Worm (Caenorhabditis elegans) whole organism, midembryonic: ENCODE results near the gene Y32B12B.2.

Experiments
- T22C8.4 ChIP-seq: fragments of 200-800 bp; sonication (Bioruptor generic); IDR thresholded peaks from 2 replicates; pipeline ENCODE4 v1.3.6; 2022; ENCODE audit warnings: missing genetic modification characterization, missing compliant biosample characterization
- cog-1 ChIP-seq: sonication (generic microtip); optimal IDR thresholded peaks from 2 replicates; lab custom pipeline; 2016; ENCODE audit warnings: missing genetic modification characterization, missing compliant biosample characterization
- flt-1 ChIP-seq: fragments of 200-800 bp; sonication (Bioruptor generic); IDR thresholded peaks from 2 replicates; pipeline ENCODE4 v1.3.6; 2022; ENCODE audit warnings: missing genetic modification characterization, missing compliant biosample characterization
- klf-2 ChIP-seq: fragments of 200-800 bp; sonication (Bioruptor generic); conservative IDR thresholded peaks from 2 replicates; pipeline ENCODE4 v1.3.6; 2022; ENCODE audit warnings: missing genetic modification reagents, missing genetic modification characterization, missing compliant biosample characterization
- med-1 ChIP-seq: sonication (generic microtip); optimal IDR thresholded peaks from 2 replicates; lab custom pipeline; 2017; ENCODE audit warnings: missing genetic modification characterization, mild to moderate bottlenecking, missing compliant biosample characterization, antibody characterized with exemption, missing genetic modification reagents; ENCODE audit not compliant: insufficient read depth
- ref-1 ChIP-seq: fragments of 200-800 bp; sonication (Bioruptor generic); conservative IDR thresholded peaks from 2 replicates; pipeline ENCODE4 v1.3.6; 2022; ENCODE audit warnings: missing genetic modification reagents, missing genetic modification characterization, missing compliant biosample characterization
- tab-1 ChIP-seq: fragments of 200-800 bp; sonication (Bioruptor generic); IDR thresholded peaks from 2 replicates; pipeline ENCODE4 v1.3.6; 2022; ENCODE audit warnings: missing genetic modification characterization, missing compliant biosample characterization
- ztf-23 ChIP-seq: fragments of 200-800 bp; sonication (Bioruptor generic); IDR thresholded peaks from 2 replicates; pipeline ENCODE4 v1.3.6; 2022; ENCODE audit warnings: missing genetic modification reagents, missing genetic modification characterization, missing compliant biosample characterization
- ztf-29 ChIP-seq: fragments of 200-800 bp; sonication (Bioruptor generic); IDR thresholded peaks from 2 replicates; pipeline ENCODE4 v1.3.6; 2022; ENCODE audit warnings: missing genetic modification reagents, missing genetic modification characterization, missing compliant biosample characterization

Gene Y32B12B.2

ce11 chrV:16517619-16518018 lies 20.6 kb upstream of the Y32B12B.2 start, which contains the start of gene F36D3.4:
Gene F36D3.4 (minus strand): TSS chrV:16517719.
- TF ChIP-seq ztf-23 (GFP tag; lab: Robert Waterston, UW) (no peak), cog-1 (tag; lab: Kevin White, UChicago) (no peak), T22C8.4 (GFP tag; lab: Robert Waterston, UW) (no peak), tab-1 (no peak), ref-1 (no peak), flt-1 (GFP tag; lab: Robert Waterston, UW) (no peak), klf-2 (GFP tag; lab: Robert Waterston, UW) (no peak), med-1 (no peak), ztf-29 (GFP tag; lab: Robert Waterston, UW) (no peak)

DNA sequence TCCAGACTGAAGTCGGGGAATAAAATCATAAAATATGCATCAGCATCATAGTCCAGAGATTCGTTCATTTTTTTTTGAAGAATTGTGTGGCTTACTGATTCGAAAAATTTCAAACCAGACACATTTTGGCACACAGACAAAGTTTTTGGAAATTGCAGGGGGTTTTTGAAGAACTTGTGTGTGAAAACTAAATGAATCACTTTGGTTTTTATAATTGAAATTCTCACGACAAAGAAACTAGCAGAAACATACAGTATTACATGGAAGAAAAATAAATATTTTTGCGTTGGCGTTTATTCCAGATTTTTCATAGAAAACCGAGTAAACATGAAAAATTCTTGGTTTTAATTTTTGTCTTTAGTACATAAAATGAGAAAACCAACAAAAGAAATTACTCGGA lies 16.0 kb upstream of the Y32B12B.2 start, which contains the start of gene srw-34:
TSS of gene srw-34 (minus strand) at position 101 of the 400 bp plus-strand sequence.
- TF ChIP-seq ztf-29 (GFP tag; lab: Robert Waterston, UW): no peak
- TF ChIP-seq cog-1 (tag; lab: Kevin White, UChicago): no peak
- TF ChIP-seq klf-2 (GFP tag; lab: Robert Waterston, UW): no peak
- TF ChIP-seq flt-1 (GFP tag; lab: Robert Waterston, UW): no peak
- no peak for TF ChIP-seq tab-1
- no peak for TF ChIP-seq ztf-23 (GFP tag; lab: Robert Waterston, UW)
- TF ChIP-seq ref-1: no peak
- no peak for TF ChIP-seq T22C8.4 (GFP tag; lab: Robert Waterston, UW)
- TF ChIP-seq med-1: no peak

DNA sequence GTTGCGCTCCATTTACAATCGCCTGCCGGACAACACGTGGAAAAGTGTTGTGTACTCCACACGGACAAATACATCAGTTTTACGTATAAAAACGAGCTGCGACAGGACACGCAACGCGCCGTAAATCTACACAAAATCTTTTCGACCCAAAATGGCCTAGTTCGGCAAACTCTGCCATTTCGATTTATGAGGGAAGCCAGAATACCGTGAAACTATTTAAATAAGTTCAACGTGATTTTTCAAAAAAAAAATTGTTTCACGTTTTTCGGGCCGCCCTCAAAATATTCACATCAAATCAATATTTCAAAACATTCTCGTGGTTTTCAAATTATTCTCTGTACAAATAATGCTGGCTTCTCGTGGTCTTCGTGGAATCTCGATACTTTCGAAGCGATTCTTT lies 11.3 kb upstream of the Y32B12B.2 start, which contains the start of gene F36D3.8:
TSS of gene F36D3.8 (plus strand) at position 301 of the 400 bp plus-strand sequence.
- TF ChIP-seq med-1 (no peak), ref-1 (no peak), klf-2 (GFP tag; lab: Robert Waterston, UW) (no peak), tab-1 (no peak), ztf-29 (GFP tag; lab: Robert Waterston, UW) (no peak), ztf-23 (GFP tag; lab: Robert Waterston, UW) (no peak), T22C8.4 (GFP tag; lab: Robert Waterston, UW) (no peak), flt-1 (GFP tag; lab: Robert Waterston, UW) (no peak), cog-1 (tag; lab: Kevin White, UChicago) (no peak)

DNA sequence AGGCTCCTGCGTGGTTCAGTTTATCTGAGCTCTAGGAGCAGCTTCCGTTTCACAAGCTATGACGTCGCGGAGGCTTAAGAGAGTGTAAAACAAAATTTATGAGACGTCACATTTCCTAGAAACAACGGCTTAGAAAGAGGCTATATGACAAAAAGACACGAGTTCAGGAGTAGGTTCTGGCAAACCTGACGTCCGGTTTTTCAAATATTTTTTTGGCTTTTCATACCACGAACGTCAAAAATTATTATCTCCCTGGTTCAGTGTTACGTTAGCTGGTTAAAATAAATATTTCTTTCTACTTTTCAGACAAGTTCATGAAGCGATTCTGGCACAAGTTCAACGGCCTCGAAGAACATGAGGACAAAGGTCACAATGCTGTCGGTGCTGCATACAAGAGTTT lies 10.4 kb upstream of the Y32B12B.2 start, which contains the start of gene F36D3.16:
TSS of gene F36D3.16 (plus strand) at position 301 of the 400 bp plus-strand sequence.
- TF ChIP-seq flt-1 (GFP tag; lab: Robert Waterston, UW) (no peak), med-1 (no peak), ztf-29 (GFP tag; lab: Robert Waterston, UW) (no peak), tab-1 (no peak)

DNA sequence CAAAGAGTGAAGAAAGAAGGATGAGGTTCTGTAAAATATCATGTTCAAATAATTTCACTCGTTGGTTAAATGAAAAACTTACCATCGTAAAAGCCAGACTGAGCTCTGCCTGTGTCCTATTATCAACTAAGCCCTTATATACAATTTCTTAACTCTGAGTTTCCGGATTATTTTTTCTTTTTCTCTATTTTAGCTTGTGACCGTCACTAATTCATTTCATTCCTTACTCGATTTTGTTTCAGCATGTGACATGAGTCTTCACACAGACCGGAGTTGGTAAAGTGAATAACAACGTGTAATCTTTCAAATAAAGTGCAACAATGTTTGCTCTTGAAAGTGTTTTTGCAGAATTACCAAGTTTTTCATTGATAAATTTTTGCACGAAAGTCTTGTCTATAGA lies 4.2 kb upstream of the Y32B12B.2 start, which contains the start of gene cpr-2:
TSS of gene cpr-2 (minus strand) at position 101 of the 400 bp plus-strand sequence.
- TF ChIP-seq ztf-29 (GFP tag; lab: Robert Waterston, UW) (no peak), cog-1 (tag; lab: Kevin White, UChicago) (no peak), klf-2 (GFP tag; lab: Robert Waterston, UW) (no peak), med-1 (no peak), T22C8.4 (GFP tag; lab: Robert Waterston, UW) (no peak), ref-1 (no peak), ztf-23 (GFP tag; lab: Robert Waterston, UW) (no peak), tab-1 (no peak), flt-1 (GFP tag; lab: Robert Waterston, UW) (no peak)

DNA sequence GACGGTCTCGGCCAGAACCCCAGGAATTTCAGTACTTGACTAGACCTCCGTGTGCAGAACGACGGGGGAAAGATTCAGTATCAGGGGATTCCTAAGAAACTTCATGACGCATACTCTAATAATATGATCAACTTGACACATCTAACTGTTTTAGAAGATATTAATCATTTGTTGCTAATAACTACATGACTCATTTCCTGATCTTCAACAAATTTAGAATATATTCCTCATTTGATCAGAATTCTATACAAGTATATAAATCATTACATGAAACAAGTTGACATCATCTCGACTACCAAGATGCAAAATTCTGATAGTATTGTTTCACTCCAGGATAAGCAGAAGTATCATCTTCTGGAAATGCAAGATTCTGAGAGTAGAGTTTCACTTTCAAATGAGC lies 3.0 kb upstream of the Y32B12B.2 start, which contains the start of gene Y32B12B.8:
TSS of gene Y32B12B.8 (plus strand) at position 301 of the 400 bp plus-strand sequence.
- no peak for TF ChIP-seq ref-1
- TF ChIP-seq ztf-23 (GFP tag; lab: Robert Waterston, UW): no peak
- no peak for TF ChIP-seq ztf-29 (GFP tag; lab: Robert Waterston, UW)

- TF ChIP-seq ztf-29 (GFP tag; lab: Robert Waterston, UW): no peak
- TF ChIP-seq flt-1 (GFP tag; lab: Robert Waterston, UW): no peak
- TF ChIP-seq ref-1: no peak
- TF ChIP-seq ztf-23 (GFP tag; lab: Robert Waterston, UW): no peak
- TF ChIP-seq tab-1: no peak
- no peak for TF ChIP-seq cog-1 (tag; lab: Kevin White, UChicago)
- TF ChIP-seq klf-2 (GFP tag; lab: Robert Waterston, UW): no peak
- no peak for TF ChIP-seq T22C8.4 (GFP tag; lab: Robert Waterston, UW)
- TF ChIP-seq med-1: no peak
These were observed 1.5 kb upstream of the Y32B12B.2 start, which contains the start of gene Y32B12B.1 for ce11 chrV:16536701-16537100. Gene Y32B12B.1 (plus strand): TSS chrV:16537001.

DNA sequence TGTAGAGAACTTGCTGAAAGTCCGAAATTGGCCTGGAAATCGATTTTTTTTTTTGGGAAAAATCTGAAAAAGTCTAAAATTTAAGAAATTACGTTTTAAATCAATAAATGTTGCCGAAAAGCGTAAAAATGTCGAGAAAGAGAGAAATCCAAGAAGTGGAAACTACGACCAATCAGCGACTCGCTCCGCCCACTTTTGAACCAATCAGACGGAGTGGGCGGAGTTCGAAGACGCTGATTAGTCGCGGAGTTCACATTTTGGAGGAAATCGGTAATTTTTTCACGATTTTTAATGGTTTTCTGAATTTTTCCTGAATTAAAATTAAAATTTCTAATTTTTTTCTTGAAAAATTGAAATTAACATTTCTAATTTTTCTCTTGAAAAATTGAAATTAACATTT lies 1.5 kb downstream of the Y32B12B.2 start:
- TF ChIP-seq klf-2 (GFP tag; lab: Robert Waterston, UW) (no peak), ztf-23 (GFP tag; lab: Robert Waterston, UW) (no peak), flt-1 (GFP tag; lab: Robert Waterston, UW) (no peak), T22C8.4 (GFP tag; lab: Robert Waterston, UW) (no peak), tab-1 (no peak), med-1 (no peak), cog-1 (tag; lab: Kevin White, UChicago) (no peak), ztf-29 (GFP tag; lab: Robert Waterston, UW) (no peak), ref-1 (no peak)

DNA sequence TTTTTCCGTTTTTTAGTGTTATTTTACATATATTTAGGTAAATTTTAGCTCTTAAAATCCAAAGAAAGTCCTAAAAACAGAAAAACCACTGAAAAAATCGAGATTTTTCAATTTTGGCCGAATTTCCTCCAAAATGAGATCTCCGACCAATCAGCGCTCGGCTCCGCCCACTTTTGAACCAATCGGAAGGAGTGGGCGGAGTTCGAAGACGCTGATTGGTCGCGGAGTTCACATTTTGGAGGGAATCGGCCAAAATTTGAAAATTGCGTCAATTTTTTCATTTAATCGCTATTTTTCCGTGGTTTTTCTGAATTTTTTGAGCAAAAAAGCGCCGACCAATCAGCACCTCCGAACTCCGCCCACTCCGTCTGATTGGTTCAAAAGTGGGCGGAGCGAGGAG lies 2.5 kb downstream of the Y32B12B.2 start:
- TF ChIP-seq tab-1 (no peak), klf-2 (GFP tag; lab: Robert Waterston, UW) (no peak), cog-1 (tag; lab: Kevin White, UChicago) (no peak), ztf-23 (GFP tag; lab: Robert Waterston, UW) (no peak), T22C8.4 (GFP tag; lab: Robert Waterston, UW) (no peak), flt-1 (GFP tag; lab: Robert Waterston, UW) (no peak), ztf-29 (GFP tag; lab: Robert Waterston, UW) (no peak), ref-1 (no peak), med-1 (no peak)

- no peak for TF ChIP-seq tab-1
- no peak for TF ChIP-seq flt-1 (GFP tag; lab: Robert Waterston, UW)
- no peak for TF ChIP-seq ztf-29 (GFP tag; lab: Robert Waterston, UW)
- TF ChIP-seq klf-2 (GFP tag; lab: Robert Waterston, UW): no peak
These were observed 12.5 kb downstream of the Y32B12B.2 start, which contains the start of gene srbc-65 for ce11 chrV:16550680-16551079. Gene srbc-65 (plus strand): TSS chrV:16550980.
